Fruit fly (Drosophila melanogaster): ENCODE data around the gene CG42594.
A peak's percentile ranks its signal among the peaks of the same experiment; 100 is the strongest.

CG42594 gene

dm6 chrX:4937222-4938071 is 96.8 kb downstream of the CG42594 start (continued):
- TF ChIP-seq acj6 (GFP tag; optimal IDR thresholded peaks at IDR 0.05) (no peak), pdm3 (GFP tag; optimal IDR thresholded peaks at IDR 0.05) (no peak), ss (GFP tag; optimal IDR thresholded peaks at IDR 0.05) (peak; percentile 15 to 41), spab (GFP tag; optimal IDR thresholded peaks at IDR 0.05) (no peak), cyc (GFP tag; optimal IDR thresholded peaks at IDR 0.05) (no peak), Hr39 (GFP tag; optimal IDR thresholded peaks at IDR 0.05) (no peak), eg (GFP tag; IDR thresholded peaks at IDR 0.05) (no peak), Smox (GFP tag; optimal IDR thresholded peaks at IDR 0.05) (no peak), CG6163 (GFP tag; IDR thresholded peaks at IDR 0.05) (no peak; the same call in 2 of the 3 replicates), salr (GFP tag; optimal IDR thresholded peaks at IDR 0.05) (no peak), CG6276 (GFP tag; optimal IDR thresholded peaks at IDR 0.05) (no peak), Ets96B (tag; optimal IDR thresholded peaks at IDR 0.05) (no peak), CG8319 (GFP tag; optimal IDR thresholded peaks at IDR 0.05) (no peak), Eip75B (GFP tag; optimal IDR thresholded peaks at IDR 0.05) (no peak), CG7368 (GFP tag; optimal IDR thresholded peaks at IDR 0.05) (no peak)

DNA sequence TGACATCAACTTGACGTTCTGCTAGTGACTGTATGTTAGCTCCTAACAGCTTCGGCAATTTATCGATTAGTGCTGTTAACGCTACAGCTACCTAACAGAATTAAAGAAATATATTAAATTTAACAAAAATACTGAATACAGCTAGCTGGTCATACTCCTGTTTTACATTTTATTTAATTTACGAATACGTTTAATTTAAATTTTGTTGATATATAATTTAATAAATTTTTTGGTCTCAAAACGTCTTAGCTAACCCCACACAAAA is 97.4 kb downstream of the CG42594 start, which contains the start of gene CG44774:
CG44774 (minus strand) TSS at position 34 of the 265 bp plus-strand sequence.
- TF ChIP-seq Eip75B (GFP tag; optimal IDR thresholded peaks at IDR 0.05), result no peak
- TF ChIP-seq vri (GFP tag; optimal IDR thresholded peaks at IDR 0.05), result no peak
- no peak for TF ChIP-seq CG6792 (GFP tag; optimal IDR thresholded peaks at IDR 0.05)
- TF ChIP-seq Blimp-1 (GFP tag; optimal IDR thresholded peaks at IDR 0.05), result no peak

DNA sequence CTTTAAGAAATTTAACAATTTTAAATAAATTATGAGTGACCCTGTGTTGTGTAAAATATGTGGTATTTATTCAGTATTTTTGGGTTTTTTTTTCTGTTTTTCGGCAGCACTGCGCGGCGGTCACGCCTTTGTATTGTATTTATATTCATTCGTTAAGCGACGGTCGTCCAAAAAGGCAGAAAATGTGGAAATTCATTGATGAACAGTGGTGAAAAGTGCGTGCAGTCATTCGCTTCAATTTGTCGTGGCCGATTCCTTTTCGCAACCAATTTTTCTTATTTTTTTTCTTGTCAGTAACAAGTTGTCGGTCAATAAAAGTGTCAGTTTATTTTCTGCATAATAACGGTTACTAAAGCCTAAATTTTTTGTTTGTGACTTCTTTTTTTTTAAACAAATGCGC is 98.4 kb downstream of the CG42594 start, which contains the start of gene Ptp4E:
Ptp4E (plus strand) TSS at position 143 of the 400 bp plus-strand sequence.
- no peak for TF ChIP-seq CG31627 (GFP tag; optimal IDR thresholded peaks at IDR 0.05)
- no peak for TF ChIP-seq CG8632 (GFP tag; optimal IDR thresholded peaks at IDR 0.05)
- peak; percentile 53 for TF ChIP-seq svp (GFP tag)
- TF ChIP-seq CG6854 (GFP tag; optimal IDR thresholded peaks at IDR 0.05), result peak; percentile 6
- TF ChIP-seq CG3919 (GFP tag; optimal IDR thresholded peaks at IDR 0.05), result peak; percentile 20
- TF ChIP-seq Gug (GFP tag; IDR thresholded peaks at IDR 0.05), result no peak
- no peak for TF ChIP-seq CG6792 (GFP tag; optimal IDR thresholded peaks at IDR 0.05)
- no peak for TF ChIP-seq CG16779 (tag; optimal IDR thresholded peaks at IDR 0.05)
- TF ChIP-seq Hr38 (GFP tag; optimal IDR thresholded peaks at IDR 0.05), result no peak
- peak; percentile 20 for TF ChIP-seq pdm3 (GFP tag; optimal IDR thresholded peaks at IDR 0.05)
- no peak for TF ChIP-seq Eip75B (GFP tag; optimal IDR thresholded peaks at IDR 0.05)
- TF ChIP-seq Sox102F (GFP tag; optimal IDR thresholded peaks at IDR 0.05), result peak; percentile 10
- TF ChIP-seq achi (GFP tag; optimal IDR thresholded peaks at IDR 0.05), result no peak
- TF ChIP-seq Eip78C (GFP tag), result peak; percentile 61
- peak; percentile 7 for TF ChIP-seq vri (GFP tag; optimal IDR thresholded peaks at IDR 0.05)
- TF ChIP-seq ss (GFP tag; optimal IDR thresholded peaks at IDR 0.05), result peak; percentile 22 to 26
- TF ChIP-seq CG4318 (GFP tag; optimal IDR thresholded peaks at IDR 0.05), result no peak

- peak; percentile 78 for TF ChIP-seq fd85E (GFP tag; optimal IDR thresholded peaks at IDR 0.05)
- peak; percentile 99 for TF ChIP-seq Eip78C (GFP tag)
- TF ChIP-seq CG7368 (GFP tag; optimal IDR thresholded peaks at IDR 0.05), result peak; percentile 97
- peak; percentile 96 for TF ChIP-seq dac (GFP tag; optimal IDR thresholded peaks at IDR 0.05)
- TF ChIP-seq CG11294 (GFP tag; IDR thresholded peaks at IDR 0.05), result peak; percentile 97
- peak; percentile 97 for TF ChIP-seq Hr38 (GFP tag; optimal IDR thresholded peaks at IDR 0.05)
- TF ChIP-seq pdm3 (GFP tag; optimal IDR thresholded peaks at IDR 0.05), result peak; percentile 98
- peak; percentile 73 for TF ChIP-seq vri (GFP tag; optimal IDR thresholded peaks at IDR 0.05)
- TF ChIP-seq CG8632 (GFP tag; optimal IDR thresholded peaks at IDR 0.05), result peak; percentile 94
- TF ChIP-seq achi (GFP tag; optimal IDR thresholded peaks at IDR 0.05), result peak; percentile 95
- peak; percentile 92 to 96 for TF ChIP-seq salr (GFP tag; optimal IDR thresholded peaks at IDR 0.05)
- peak; percentile 23 for TF ChIP-seq fkh (GFP tag; optimal IDR thresholded peaks at IDR 0.05)
- peak; percentile 95 for TF ChIP-seq lz (GFP tag; optimal IDR thresholded peaks at IDR 0.05)
- peak; percentile 97 for TF ChIP-seq CG1621 (tag; optimal IDR thresholded peaks at IDR 0.05)
- peak; percentile 99 for TF ChIP-seq CG6163 (GFP tag; IDR thresholded peaks at IDR 0.05)
- peak; percentile 85 for TF ChIP-seq CG16779 (tag; optimal IDR thresholded peaks at IDR 0.05)
- peak; percentile 73 for TF ChIP-seq Blimp-1 (GFP tag; optimal IDR thresholded peaks at IDR 0.05)
- TF ChIP-seq CG10631 (GFP tag; optimal IDR thresholded peaks at IDR 0.05), result peak; percentile 97
- peak; percentile 97 for TF ChIP-seq svp (GFP tag)
- TF ChIP-seq CG11902 (GFP tag; optimal IDR thresholded peaks at IDR 0.05), result peak; percentile 95
- peak; percentile 97 for TF ChIP-seq OdsH (GFP tag; optimal IDR thresholded peaks at IDR 0.05)
- peak; percentile 95 for TF ChIP-seq net (GFP tag; optimal IDR thresholded peaks at IDR 0.05)
- TF ChIP-seq acj6 (GFP tag; optimal IDR thresholded peaks at IDR 0.05), result peak; percentile 97
- peak; percentile 97 for TF ChIP-seq CG4318 (GFP tag; optimal IDR thresholded peaks at IDR 0.05)
- TF ChIP-seq CG11762 (GFP tag; optimal IDR thresholded peaks at IDR 0.05; ENCODE audit: insufficient read depth), result peak; percentile 96
- peak; percentile 97 for TF ChIP-seq Sox14 (GFP tag; optimal IDR thresholded peaks at IDR 0.05)
Observed at dm6 chrX:4939788-4940441, 99.3 kb downstream of the CG42594 start.

Data from whole organism, prepupa.